Fruit fly (Drosophila melanogaster) whole organism, prepupa: ENCODE data around the gene tfc.

ENCODE experiments used
- Blimp-1 ChIP-seq: fragments of 200-800 bp; sonication (Bioruptor generic); optimal IDR thresholded peaks from 3 replicates; lab custom pipeline; 2017; ENCODE audit warnings: missing biosample characterization, missing genetic modification characterization, mild to moderate bottlenecking, moderate library complexity, missing genetic modification reagents
- CG3032 ChIP-seq: fragments of 200-800 bp; optimal IDR thresholded peaks from 2 replicates; lab custom pipeline; 2019; ENCODE audit warnings: missing biosample characterization, mild to moderate bottlenecking, missing genetic modification characterization, moderate library complexity
- CG32006 ChIP-seq: fragments of 200-800 bp; sonication (Bioruptor generic); optimal IDR thresholded peaks from 3 replicates; lab custom pipeline; 2017; ENCODE audit warnings: missing biosample characterization, mild to moderate bottlenecking, missing genetic modification characterization
- CG6163 ChIP-seq: fragments of 200-800 bp; sonication (Bioruptor generic); IDR thresholded peaks from 3 replicates; pipeline ENCODE4 v1.3.6; 2022; ENCODE audit warnings: missing biosample characterization, missing genetic modification characterization
- CG8632 ChIP-seq: fragments of 200-800 bp; sonication (Bioruptor generic); optimal IDR thresholded peaks from 3 replicates; lab custom pipeline; 2016; ENCODE audit warnings: missing biosample characterization, missing genetic modification characterization
- Lpt ChIP-seq: fragments of 200-800 bp; sonication (Bioruptor generic); optimal IDR thresholded peaks from 3 replicates; lab custom pipeline; 2016; ENCODE audit warnings: missing biosample characterization, missing genetic modification characterization
- Met ChIP-seq: fragments of 200-800 bp; sonication (Bioruptor generic); optimal IDR thresholded peaks from 3 replicates; lab custom pipeline; 2016; ENCODE audit warnings: missing biosample characterization, missing genetic modification characterization
- Smox ChIP-seq: fragments of 200-800 bp; sonication (Bioruptor generic); optimal IDR thresholded peaks from 3 replicates; lab custom pipeline; 2016; ENCODE audit warnings: missing biosample characterization, missing genetic modification characterization
- fd85E ChIP-seq: fragments of 200-800 bp; sonication (Bioruptor generic); optimal IDR thresholded peaks from 3 replicates; lab custom pipeline; 2016; ENCODE audit warnings: missing biosample characterization, missing genetic modification characterization
- fkh ChIP-seq: fragments of 200-800 bp; sonication (Bioruptor generic); optimal IDR thresholded peaks from 3 replicates; lab custom pipeline; 2017; ENCODE audit warnings: missing biosample characterization, mild to moderate bottlenecking, missing genetic modification characterization, moderate library complexity
- topi ChIP-seq: fragments of 200-800 bp; sonication (Bioruptor generic); optimal IDR thresholded peaks from 3 replicates; lab custom pipeline; 2016; ENCODE audit warnings: missing biosample characterization, missing genetic modification characterization
- vri ChIP-seq: fragments of 200-800 bp; sonication (Bioruptor generic); optimal IDR thresholded peaks from 3 replicates; lab custom pipeline; 2016; ENCODE audit warnings: missing biosample characterization, mild to moderate bottlenecking, missing genetic modification characterization

DNA sequence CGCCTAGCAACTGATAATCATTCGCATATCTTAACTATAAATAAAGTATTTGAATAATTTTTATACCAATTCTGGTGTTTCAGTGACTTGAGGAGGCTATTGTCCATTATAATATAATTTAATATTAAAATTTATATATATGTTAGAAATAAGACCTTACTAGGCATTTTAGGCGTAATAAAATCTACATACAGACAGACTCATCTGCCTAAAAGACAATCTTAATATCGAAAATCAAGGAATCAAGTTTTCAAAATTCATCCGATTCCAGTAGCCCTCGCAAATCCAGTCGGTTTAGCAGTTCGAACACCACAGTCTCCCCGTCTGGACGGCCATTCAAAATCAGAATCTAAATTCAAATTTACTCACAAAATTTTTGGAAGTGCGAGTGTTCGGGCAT, 4.5 kb upstream of the tfc start, which contains the start of the genes CG9130 and CG9133:
- no peak for TF ChIP-seq topi
- TF ChIP-seq Smox (GFP tag; lab: Kevin White, UChicago) = no peak
- TF ChIP-seq fkh (GFP tag; lab: Kevin White, UChicago) = no peak
- TF ChIP-seq fd85E (GFP tag; lab: Kevin White, UChicago) = no peak
- TF ChIP-seq CG6163 = no peak
- TF ChIP-seq CG3032 (tag; lab: Kevin White, UChicago) = no peak
- no peak for TF ChIP-seq Lpt (GFP tag; lab: Kevin White, UChicago)
- TF ChIP-seq vri = no peak
- TF ChIP-seq CG8632 = no peak
- TF ChIP-seq CG32006 = no peak
- no peak for TF ChIP-seq Met (GFP tag; lab: Kevin White, UChicago)
- no peak for TF ChIP-seq Blimp-1 (GFP tag; lab: Kevin White, UChicago)
